Worm (Caenorhabditis elegans) whole organism, late embryonic: ENCODE results near the gene grsp-2.

Experiments
- ceh-30 ChIP-seq: fragments of 150-350 bp; optimal IDR thresholded peaks from 2 replicates; lab custom pipeline; 2014; ENCODE audit warnings: missing biosample characterization, missing genetic modification characterization
- ceh-9 ChIP-seq: sonication (generic microtip); optimal IDR thresholded peaks from 2 replicates; lab custom pipeline; 2016; ENCODE audit warnings: mild to moderate bottlenecking, missing genetic modification characterization, inconsistent platforms, missing compliant biosample characterization
- hlh-30 ChIP-seq: sonication (generic microtip); optimal IDR thresholded peaks from 2 replicates; lab custom pipeline; 2017; ENCODE audit warnings: antibody characterized with exemption, missing genetic modification characterization, missing compliant biosample characterization; ENCODE audit not compliant: insufficient read depth
- tbx-2 ChIP-seq: sonication (generic microtip); optimal IDR thresholded peaks from 2 replicates; lab custom pipeline; 2016; ENCODE audit warnings: missing genetic modification characterization, missing compliant biosample characterization
- ttx-3 ChIP-seq: sonication (generic microtip); optimal IDR thresholded peaks from 2 replicates; lab custom pipeline; 2016; ENCODE audit warnings: missing genetic modification reagents, missing genetic modification characterization, missing compliant biosample characterization
- ztf-16 ChIP-seq: sonication (generic microtip); optimal IDR thresholded peaks from 2 replicates; lab custom pipeline; 2017; ENCODE audit warnings: missing genetic modification characterization, missing compliant biosample characterization

DNA sequence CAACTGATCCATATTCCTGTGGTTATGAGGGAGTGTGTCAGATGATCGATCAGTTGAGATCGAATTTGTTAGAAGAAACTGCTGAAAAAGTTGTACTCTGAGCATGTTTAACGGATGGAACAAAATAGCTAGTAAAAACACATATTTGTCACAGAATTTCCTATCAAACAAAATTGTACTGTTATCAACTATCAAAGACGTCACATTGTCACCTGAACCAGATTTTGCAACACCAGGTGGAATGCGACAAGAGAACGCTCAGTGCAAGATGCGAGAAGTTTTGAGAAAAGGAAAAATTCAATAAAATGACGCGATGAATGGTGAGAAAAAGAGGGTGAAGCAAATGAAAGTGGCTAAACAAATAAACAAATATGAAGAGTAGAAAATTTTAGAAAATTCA, 51.4 kb downstream of the grsp-2 start:
- TF ChIP-seq hlh-30 (tag; lab: Kevin White, UChicago) (no peak), tbx-2 (tag; lab: Kevin White, UChicago) (no peak), ceh-30 (tag; lab: Kevin White, UChicago) (no peak), ttx-3 (tag; lab: Kevin White, UChicago) (no peak), ztf-16 (tag; lab: Kevin White, UChicago) (no peak), ceh-9 (tag; lab: Kevin White, UChicago) (no peak)
